Worm (Caenorhabditis elegans): ENCODE data around the gene Y45F10D.7.

The Y45F10D.7 gene

DNA sequence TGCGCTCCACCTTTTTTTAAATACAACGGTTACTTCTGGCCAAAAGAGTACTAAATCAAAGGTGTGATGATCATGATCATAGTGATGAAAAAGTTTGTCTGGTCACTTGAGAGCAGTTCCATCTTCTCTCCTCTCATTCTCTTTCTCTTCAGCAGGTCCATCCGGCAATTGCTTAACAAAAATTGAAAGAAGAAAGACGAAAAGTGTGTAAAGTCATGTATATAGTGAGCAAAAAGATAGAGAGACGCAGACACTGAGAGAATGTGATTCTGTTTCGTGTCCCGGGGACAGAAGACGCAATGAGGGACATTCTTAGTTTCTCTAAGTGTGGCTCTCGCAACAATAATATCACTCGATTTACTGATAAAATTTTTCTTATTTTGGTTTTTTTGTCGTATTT lies 39.9 kb upstream of the Y45F10D.7 start:
- peak; percentile 34 for TF ChIP-seq unc-55 (GFP tag; optimal IDR thresholded peaks at IDR 0.05)
- TF ChIP-seq hlh-6 (tag; optimal IDR thresholded peaks at IDR 0.05) = no peak
- no peak for TF ChIP-seq unc-86 (tag; optimal IDR thresholded peaks at IDR 0.05)
- no peak for TF ChIP-seq pat-9 (tag; optimal IDR thresholded peaks at IDR 0.05)
- TF ChIP-seq nfya-1 (tag; optimal IDR thresholded peaks at IDR 0.05) = peak; percentile 4

- TF ChIP-seq nhr-11 (tag; optimal IDR thresholded peaks at IDR 0.05) = no peak
- no peak for TF ChIP-seq fkh-10 (GFP tag; optimal IDR thresholded peaks at IDR 0.05)
- TF ChIP-seq eyg-1 (tag; optimal IDR thresholded peaks at IDR 0.05) = no peak
- TF ChIP-seq ceh-48 (tag; optimal IDR thresholded peaks at IDR 0.05) = no peak
- TF ChIP-seq pat-9 (tag; optimal IDR thresholded peaks at IDR 0.05) = no peak
- no peak for TF ChIP-seq C38D4.7 (GFP tag; optimal IDR thresholded peaks at IDR 0.05)
- TF ChIP-seq pqm-1 (tag; optimal IDR thresholded peaks at IDR 0.05) = no peak
- no peak for TF ChIP-seq ceh-31 (tag; optimal IDR thresholded peaks at IDR 0.05)
- no peak for TF ChIP-seq gmeb-2 (tag; optimal IDR thresholded peaks at IDR 0.05)
- TF ChIP-seq K09A11.1 (tag; optimal IDR thresholded peaks at IDR 0.05; ENCODE audit: insufficient read depth) = no peak
- TF ChIP-seq lin-11 (tag; optimal IDR thresholded peaks at IDR 0.05) = no peak
- no peak for TF ChIP-seq ceh-34 (tag; optimal IDR thresholded peaks at IDR 0.05)
- TF ChIP-seq ceh-6 (GFP tag; optimal IDR thresholded peaks at IDR 0.05) = no peak
- no peak for TF ChIP-seq hlh-13 (GFP tag; optimal IDR thresholded peaks at IDR 0.05)
- TF ChIP-seq pha-2 (tag; optimal IDR thresholded peaks at IDR 0.05) = no peak
- TF ChIP-seq ceh-2 (tag; optimal IDR thresholded peaks at IDR 0.05) = no peak
- TF ChIP-seq fax-1 (tag; optimal IDR thresholded peaks at IDR 0.05) = no peak
Measured at ce11 chrIV:13750033-13750432, 38.7 kb upstream of the Y45F10D.7 start, which contains the start of gene sorb-1. Gene sorb-1, plus strand, starts transcription at chrIV:13750333.

- TF ChIP-seq nfya-1 (tag; optimal IDR thresholded peaks at IDR 0.05) (peak; percentile 52), fkh-6 (tag; optimal IDR thresholded peaks at IDR 0.05) (no peak), ceh-19 (GFP tag; optimal IDR thresholded peaks at IDR 0.05) (no peak), ceh-24 (tag; optimal IDR thresholded peaks at IDR 0.05) (no peak)
Measured at ce11 chrIV:13755619-13756018, 33.1 kb upstream of the Y45F10D.7 start.

DNA sequence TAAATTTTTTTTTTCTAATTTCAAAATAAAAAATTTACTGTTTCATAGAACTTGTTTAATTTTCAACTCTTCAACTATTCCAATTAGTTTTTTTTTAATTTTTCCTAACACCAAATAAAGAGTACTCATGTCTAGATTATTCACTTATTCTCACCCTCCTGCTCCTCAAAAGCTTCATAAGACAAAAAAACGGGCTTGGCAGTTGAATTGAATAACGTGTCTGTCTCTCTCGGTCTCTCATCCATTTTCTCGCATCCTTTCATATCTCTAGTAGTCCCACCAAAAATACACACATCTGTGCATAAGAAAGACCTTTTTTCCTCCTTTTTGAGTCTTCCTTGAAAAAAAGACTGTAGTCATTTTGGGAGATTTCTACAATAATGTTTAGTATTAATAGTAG lies 25.3 kb upstream of the Y45F10D.7 start:
- no peak for TF ChIP-seq nhr-232 (tag; optimal IDR thresholded peaks at IDR 0.05)
- no peak for TF ChIP-seq ceh-2 (tag; optimal IDR thresholded peaks at IDR 0.05)
- TF ChIP-seq pros-1 (tag; optimal IDR thresholded peaks at IDR 0.05) = no peak
- TF ChIP-seq lin-11 (tag; optimal IDR thresholded peaks at IDR 0.05) = no peak
- TF ChIP-seq unc-42 (tag; optimal IDR thresholded peaks at IDR 0.05) = peak; percentile 74
- no peak for TF ChIP-seq lim-6 (tag; optimal IDR thresholded peaks at IDR 0.05)

ce11 chrIV:13764708-13765107 lies 24.0 kb upstream of the Y45F10D.7 start:
- TF ChIP-seq ceh-31 (tag; optimal IDR thresholded peaks at IDR 0.05) (no peak), npax-4 (tag; optimal IDR thresholded peaks at IDR 0.05) (no peak), nfya-1 (tag; optimal IDR thresholded peaks at IDR 0.05) (peak; percentile 75)

ce11 chrIV:13774578-13774977 lies 14.1 kb upstream of the Y45F10D.7 start, which contains the start of gene Y45F10D.2:
Gene Y45F10D.2, minus strand, starts transcription at chrIV:13774678.
- no peak for TF ChIP-seq fkh-10 (GFP tag; optimal IDR thresholded peaks at IDR 0.05)
- TF ChIP-seq unc-55 (GFP tag; optimal IDR thresholded peaks at IDR 0.05) = no peak
- TF ChIP-seq ahr-1 (tag; optimal IDR thresholded peaks at IDR 0.05) = no peak
- TF ChIP-seq rnt-1 (tag; optimal IDR thresholded peaks at IDR 0.05) = no peak
- TF ChIP-seq T23F11.4 (GFP tag; optimal IDR thresholded peaks at IDR 0.05) = no peak
- no peak for TF ChIP-seq ceh-2 (tag; optimal IDR thresholded peaks at IDR 0.05)
- no peak for TF ChIP-seq pha-2 (tag; optimal IDR thresholded peaks at IDR 0.05)
- no peak for TF ChIP-seq ceh-45 (GFP tag; IDR thresholded peaks at IDR 0.05)
- no peak for TF ChIP-seq nhr-232 (tag; optimal IDR thresholded peaks at IDR 0.05)
- no peak for TF ChIP-seq hlh-30 (tag; optimal IDR thresholded peaks at IDR 0.05; ENCODE audit: insufficient read depth)
- TF ChIP-seq che-1 (tag; optimal IDR thresholded peaks at IDR 0.05) = no peak
- no peak for TF ChIP-seq pha-4 (tag; optimal IDR thresholded peaks at IDR 0.05)
- no peak for TF ChIP-seq npax-4 (tag; optimal IDR thresholded peaks at IDR 0.05)
